Worm (Caenorhabditis elegans) whole organism, L3 larva: ENCODE measurements around the gene phat-3.

Experiments used
- R02D3.7 ChIP-seq: fragments of 150-350 bp; optimal IDR thresholded peaks from 2 replicates; lab custom pipeline; 2014; ENCODE audit warnings: missing biosample characterization, missing genetic modification characterization
- ZK546.5 ChIP-seq: sonication (generic microtip); optimal IDR thresholded peaks from 2 replicates; lab custom pipeline; 2017; ENCODE audit warnings: missing biosample characterization, missing genetic modification characterization
- aly-2 ChIP-seq: fragments of 150-350 bp; optimal IDR thresholded peaks from 2 replicates; lab custom pipeline; 2014; ENCODE audit warnings: missing biosample characterization, missing genetic modification characterization
- ama-1 ChIP-seq: fragments of 150-350 bp; optimal IDR thresholded peaks from 2 replicates; lab custom pipeline; 2018
- ceh-28 ChIP-seq: fragments of 150-350 bp; optimal IDR thresholded peaks from 2 replicates; lab custom pipeline; 2014; ENCODE audit warnings: missing biosample characterization, missing genetic modification reagents, missing genetic modification characterization
- ceh-82 ChIP-seq: fragments of 150-350 bp; optimal IDR thresholded peaks from 2 replicates; lab custom pipeline; 2014; ENCODE audit warnings: missing biosample characterization, missing genetic modification characterization
- egl-5 ChIP-seq: fragments of 150-350 bp; optimal IDR thresholded peaks from 2 replicates; lab custom pipeline; 2017; ENCODE audit warnings: missing biosample characterization, missing genetic modification reagents, missing genetic modification characterization, inconsistent platforms
- elt-2 ChIP-seq: sonication (generic microtip); optimal IDR thresholded peaks from 2 replicates; lab custom pipeline; 2016; ENCODE audit warnings: missing genetic modification reagents, mild to moderate bottlenecking, missing genetic modification characterization, missing compliant biosample characterization
- eor-1 ChIP-seq, 2 experiments: fragments of 150-350 bp; optimal IDR thresholded peaks; 2 replicates each; lab custom pipeline; 2014 to 2018; ENCODE audit warnings: missing biosample characterization in 2 of 2, missing genetic modification characterization in 2 of 2
- fkh-10 ChIP-seq: sonication (generic microtip); optimal IDR thresholded peaks from 2 replicates; lab custom pipeline; 2017; ENCODE audit warnings: missing biosample characterization, missing genetic modification reagents, missing genetic modification characterization
- fkh-2 ChIP-seq: fragments of 150-350 bp; optimal IDR thresholded peaks from 2 replicates; lab custom pipeline; 2014; ENCODE audit warnings: missing biosample characterization, missing genetic modification reagents, missing genetic modification characterization
- fos-1 ChIP-seq: fragments of 150-350 bp; optimal IDR thresholded peaks from 2 replicates; lab custom pipeline; 2014; ENCODE audit warnings: missing biosample characterization, missing genetic modification characterization
- hmg-11 ChIP-seq: sonication (generic microtip); optimal IDR thresholded peaks from 2 replicates; lab custom pipeline; 2016; ENCODE audit warnings: missing genetic modification characterization, missing compliant biosample characterization
- jun-1 ChIP-seq: fragments of 150-350 bp; optimal IDR thresholded peaks from 2 replicates; lab custom pipeline; 2014; ENCODE audit warnings: missing biosample characterization, missing genetic modification reagents, missing genetic modification characterization
- lsy-12 ChIP-seq: sonication (generic microtip); optimal IDR thresholded peaks from 2 replicates; lab custom pipeline; 2016; ENCODE audit warnings: mild to moderate bottlenecking, missing genetic modification characterization, missing compliant biosample characterization
- mdl-1 ChIP-seq: fragments of 150-350 bp; optimal IDR thresholded peaks from 2 replicates; lab custom pipeline; 2014; ENCODE audit warnings: missing biosample characterization, missing genetic modification characterization
- nfya-1 ChIP-seq: sonication (generic microtip); optimal IDR thresholded peaks from 2 replicates; lab custom pipeline; 2017; ENCODE audit warnings: missing genetic modification characterization, mild to moderate bottlenecking, missing compliant biosample characterization, antibody characterized with exemption, moderate library complexity; ENCODE audit not compliant: insufficient read depth
- nhr-11 ChIP-seq: fragments of 150-350 bp; optimal IDR thresholded peaks from 2 replicates; lab custom pipeline; 2014; ENCODE audit warnings: missing biosample characterization, missing genetic modification characterization
- nhr-12 ChIP-seq: fragments of 150-350 bp; optimal IDR thresholded peaks from 2 replicates; lab custom pipeline; 2014; ENCODE audit warnings: missing biosample characterization, missing genetic modification characterization
- nhr-23 ChIP-seq: fragments of 150-350 bp; optimal IDR thresholded peaks from 2 replicates; lab custom pipeline; 2014; ENCODE audit warnings: missing biosample characterization, missing genetic modification reagents, missing genetic modification characterization
- nhr-237 ChIP-seq: fragments of 150-350 bp; optimal IDR thresholded peaks from 2 replicates; lab custom pipeline; 2014; ENCODE audit warnings: missing biosample characterization, missing genetic modification characterization
- nhr-28 ChIP-seq: fragments of 150-350 bp; optimal IDR thresholded peaks from 2 replicates; lab custom pipeline; 2014; ENCODE audit warnings: missing biosample characterization, missing genetic modification characterization
- nhr-43 ChIP-seq: sonication (generic microtip); optimal IDR thresholded peaks from 2 replicates; lab custom pipeline; 2016; ENCODE audit warnings: mild to moderate bottlenecking, missing genetic modification characterization, missing compliant biosample characterization; ENCODE audit not compliant: poor library complexity, severe bottlenecking
- nhr-67 ChIP-seq: fragments of 150-350 bp; optimal IDR thresholded peaks from 2 replicates; lab custom pipeline; 2014; ENCODE audit warnings: missing biosample characterization, missing genetic modification characterization
- nhr-76 ChIP-seq: fragments of 150-350 bp; sonication (generic microtip); optimal IDR thresholded peaks from 5 replicates; lab custom pipeline; 2014; ENCODE audit warnings: missing biosample characterization, missing genetic modification characterization
- nhr-77 ChIP-seq: fragments of 150-350 bp; optimal IDR thresholded peaks from 2 replicates; lab custom pipeline; 2014; ENCODE audit warnings: missing biosample characterization, missing genetic modification characterization
- pha-4 ChIP-seq: fragments of 150-350 bp; optimal IDR thresholded peaks from 2 replicates; lab custom pipeline; 2014; ENCODE audit warnings: missing biosample characterization, missing genetic modification reagents, missing genetic modification characterization
- pqm-1 ChIP-seq: fragments of 150-350 bp; optimal IDR thresholded peaks from 2 replicates; lab custom pipeline; 2017; ENCODE audit warnings: missing biosample characterization, missing genetic modification characterization, inconsistent platforms
- sea-2 ChIP-seq: fragments of 150-350 bp; sonication (generic microtip); optimal IDR thresholded peaks from 4 replicates; lab custom pipeline; 2014; ENCODE audit warnings: missing biosample characterization, missing genetic modification reagents, missing genetic modification characterization
- skn-1 ChIP-seq: fragments of 150-350 bp; optimal IDR thresholded peaks from 2 replicates; lab custom pipeline; 2014; ENCODE audit warnings: missing biosample characterization, missing genetic modification characterization
- snpc-4 ChIP-seq: fragments of 150-350 bp; optimal IDR thresholded peaks from 2 replicates; lab custom pipeline; 2014; ENCODE audit warnings: missing biosample characterization, missing genetic modification characterization
- tbx-2 ChIP-seq: sonication (generic microtip); optimal IDR thresholded peaks from 2 replicates; lab custom pipeline; 2016; ENCODE audit warnings: mild to moderate bottlenecking, missing genetic modification characterization, missing compliant biosample characterization
- unc-62 ChIP-seq: fragments of 150-350 bp; sonication (generic microtip); optimal IDR thresholded peaks from 4 replicates; lab custom pipeline; 2014; ENCODE audit warnings: missing biosample characterization, missing genetic modification reagents, missing genetic modification characterization
- zag-1 ChIP-seq: fragments of 150-350 bp; optimal IDR thresholded peaks from 2 replicates; lab custom pipeline; 2014; ENCODE audit warnings: missing biosample characterization, missing genetic modification characterization
- ztf-11 ChIP-seq: fragments of 150-350 bp; optimal IDR thresholded peaks from 2 replicates; lab custom pipeline; 2014; ENCODE audit warnings: missing biosample characterization, missing genetic modification characterization
- ztf-4 ChIP-seq: fragments of 150-350 bp; optimal IDR thresholded peaks from 2 replicates; lab custom pipeline; 2014; ENCODE audit warnings: missing biosample characterization, missing genetic modification characterization

phat-3 gene

DNA sequence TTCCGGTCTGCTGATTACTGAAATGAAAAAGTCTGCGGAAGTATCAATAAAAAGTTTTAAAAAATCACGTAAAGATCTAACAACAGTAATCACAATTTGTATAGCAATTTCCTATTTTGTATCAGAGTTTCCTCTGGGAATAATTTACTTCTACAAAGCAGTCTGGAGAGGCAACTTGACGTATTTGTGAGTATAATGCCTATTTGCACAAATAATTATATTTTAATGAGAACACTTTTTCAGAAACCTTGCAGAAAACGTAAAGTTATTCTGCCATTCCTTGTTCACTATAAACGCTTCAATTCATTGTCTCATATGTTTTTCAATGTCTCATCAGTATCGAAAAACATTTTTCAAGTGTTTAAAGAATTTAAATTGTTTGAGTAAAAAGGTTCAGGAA, 25.1 kb upstream of the phat-3 start:
- no peak for TF ChIP-seq mdl-1 (tag; lab: Kevin White, UChicago)
- no peak for TF ChIP-seq nhr-67 (tag; lab: Kevin White, UChicago)
- TF ChIP-seq R02D3.7 (tag; lab: Kevin White, UChicago), result no peak
- no peak for TF ChIP-seq fos-1
- TF ChIP-seq nhr-43 (tag; lab: Kevin White, UChicago), result no peak
- no peak for TF ChIP-seq sea-2 (GFP tag; lab: Kevin White, UChicago)
- no peak for TF ChIP-seq nhr-28 (tag; lab: Kevin White, UChicago)
- TF ChIP-seq snpc-4, result no peak
- no peak for TF ChIP-seq lsy-12
- TF ChIP-seq hmg-11 (tag; lab: Kevin White, UChicago), result no peak
- no peak for TF ChIP-seq nhr-77 (tag; lab: Kevin White, UChicago)
- TF ChIP-seq pha-4 (tag; lab: Kevin White, UChicago), result no peak
- TF ChIP-seq tbx-2 (tag; lab: Kevin White, UChicago), result no peak
- TF ChIP-seq ceh-28 (tag; lab: Kevin White, UChicago), result no peak
- TF ChIP-seq elt-2 (tag; lab: Kevin White, UChicago), result no peak
- TF ChIP-seq skn-1 (tag; lab: Kevin White, UChicago), result no peak
- no peak for TF ChIP-seq ama-1 (lab: Kevin White, UChicago)
- no peak for TF ChIP-seq ztf-11 (tag; lab: Kevin White, UChicago)

DNA sequence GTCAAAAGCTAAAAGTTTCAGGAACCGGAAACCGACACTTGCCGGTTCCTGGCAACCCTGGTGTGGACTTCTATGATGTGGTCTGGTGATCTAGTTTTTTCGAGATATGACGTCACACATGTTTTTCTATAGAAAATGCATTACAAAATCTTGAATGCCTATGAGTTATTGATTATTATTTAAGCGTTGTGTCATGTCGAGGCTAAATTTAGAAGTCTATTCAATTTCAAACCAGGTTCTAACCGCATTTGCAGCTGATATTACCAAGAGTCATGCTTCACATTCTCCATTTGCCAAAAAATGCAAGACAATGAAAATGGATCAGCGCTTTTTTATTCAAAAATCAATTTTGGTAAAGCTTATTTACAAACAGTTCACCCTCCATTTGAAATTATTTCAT, 24.5 kb upstream of the phat-3 start, which contains the start of gene K09D9.3:
K09D9.3 (plus strand) TSS at position 301 of the 400 bp plus-strand sequence.
- TF ChIP-seq ama-1 (lab: Kevin White, UChicago), result no peak

DNA sequence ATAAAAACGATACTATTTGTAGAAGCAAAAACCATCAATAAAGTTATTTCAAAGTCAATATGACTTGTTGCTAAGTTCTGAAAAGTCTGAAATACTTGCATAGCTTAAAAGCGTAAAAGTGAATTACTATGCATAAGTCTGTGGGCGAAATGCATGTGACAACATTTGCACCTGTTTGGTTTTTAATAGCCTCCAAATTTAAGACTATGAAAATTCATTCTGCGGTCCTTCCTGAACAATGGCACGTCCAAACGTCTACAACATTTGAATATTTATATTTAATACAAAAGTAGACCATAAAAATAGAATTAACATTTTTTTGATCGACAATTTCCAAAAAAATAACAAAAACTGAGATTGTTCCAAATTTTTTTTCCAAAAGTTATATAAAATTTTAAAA, 22.0 kb upstream of the phat-3 start, which contains the start of gene K09D9.14:
K09D9.14 (minus strand) TSS at position 101 of the 400 bp plus-strand sequence.
- TF ChIP-seq ceh-82 (no peak), aly-2 (tag; lab: Kevin White, UChicago) (no peak), ztf-4 (tag; lab: Kevin White, UChicago) (no peak), fos-1 (no peak), ZK546.5 (tag; lab: Kevin White, UChicago) (no peak)

DNA sequence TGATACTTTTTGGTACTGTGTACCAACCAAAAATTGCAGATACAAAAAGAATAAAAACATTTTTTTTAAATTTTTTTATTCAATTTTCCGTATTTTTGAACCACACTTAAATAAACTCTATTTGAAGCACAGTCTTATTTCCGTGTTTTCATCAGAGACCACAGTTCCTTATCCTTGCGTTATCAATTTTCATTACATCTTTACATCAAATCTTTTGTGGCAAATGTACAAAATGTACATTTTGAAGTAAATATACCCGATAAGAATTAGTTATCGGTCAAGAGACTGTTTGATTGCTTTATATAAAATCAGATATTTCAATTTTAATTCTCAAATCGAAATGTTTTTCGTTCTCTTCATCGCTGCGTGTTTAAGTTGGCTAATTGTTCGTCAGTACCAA, 21.4 kb upstream of the phat-3 start, which contains the start of gene cyp-35A3:
cyp-35A3 (plus strand) TSS at position 301 of the 400 bp plus-strand sequence.
- no peak for TF ChIP-seq aly-2 (tag; lab: Kevin White, UChicago)
- no peak for TF ChIP-seq eor-1 (tag; optimal IDR thresholded peaks at IDR 0.05; lab: Kevin White, UChicago)
- TF ChIP-seq nhr-12, result no peak
- TF ChIP-seq unc-62 (GFP tag; lab: Kevin White, UChicago), result no peak
- no peak for TF ChIP-seq hmg-11 (tag; lab: Kevin White, UChicago)
- no peak for TF ChIP-seq ama-1 (lab: Kevin White, UChicago)
- TF ChIP-seq pha-4 (tag; lab: Kevin White, UChicago), result no peak
- no peak for TF ChIP-seq nhr-11 (tag; lab: Kevin White, UChicago)
- no peak for TF ChIP-seq nhr-23 (tag; lab: Kevin White, UChicago)
- no peak for TF ChIP-seq egl-5 (tag; lab: Kevin White, UChicago)
- no peak for TF ChIP-seq nhr-237 (tag; lab: Kevin White, UChicago)
- TF ChIP-seq fkh-2 (tag; lab: Kevin White, UChicago), result no peak
- TF ChIP-seq lsy-12, result no peak
- TF ChIP-seq fkh-10 (GFP tag; lab: Kevin White, UChicago), result no peak
- no peak for TF ChIP-seq nfya-1 (tag; lab: Kevin White, UChicago)
- TF ChIP-seq nhr-67 (tag; lab: Kevin White, UChicago), result no peak
- TF ChIP-seq zag-1 (tag; lab: Kevin White, UChicago), result no peak
- TF ChIP-seq nhr-76 (tag; lab: Kevin White, UChicago), result no peak

DNA sequence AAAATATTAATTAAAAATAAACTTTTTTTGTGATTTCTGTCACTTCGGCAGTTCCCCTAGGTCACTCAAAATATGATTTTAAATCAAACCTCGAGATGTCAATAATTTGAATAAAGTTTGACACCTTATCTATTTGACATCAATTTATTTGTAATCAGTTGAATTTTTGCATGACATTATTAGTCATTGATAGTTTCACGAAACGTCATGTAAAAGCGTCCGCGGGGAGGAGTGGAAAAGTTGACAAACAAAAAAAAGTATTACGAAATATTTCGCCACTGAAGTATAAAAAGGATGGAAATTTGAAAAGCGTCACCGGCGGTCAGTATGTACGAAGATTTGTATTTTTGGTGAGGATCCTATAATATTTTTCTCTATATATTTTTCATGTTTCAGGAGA, 19.0 kb upstream of the phat-3 start, which contains the start of gene K09D9.1:
K09D9.1 (plus strand) TSS at position 271 of the 400 bp plus-strand sequence.
- peak; percentile 64 for TF ChIP-seq jun-1 (tag; lab: Kevin White, UChicago)
- TF ChIP-seq fkh-10 (GFP tag; lab: Kevin White, UChicago), result no peak
- TF ChIP-seq fkh-2 (tag; lab: Kevin White, UChicago), result no peak
- TF ChIP-seq pqm-1, result peak; percentile 81
- TF ChIP-seq elt-2 (tag; lab: Kevin White, UChicago), result peak; percentile 92
